Worm (Caenorhabditis elegans) whole organism, L1 larva: ENCODE measurements around the gene T25E4.1.

Experiments used
- ceh-63 ChIP-seq: fragments of 200-800 bp; sonication (Bioruptor generic); optimal IDR thresholded peaks from 2 replicates; lab custom pipeline; 2018; ENCODE audit warnings: mild to moderate bottlenecking, missing genetic modification characterization, missing compliant biosample characterization
- ets-5 ChIP-seq: fragments of 200-800 bp; sonication (Bioruptor generic); IDR thresholded peaks from 2 replicates; pipeline ENCODE4 v1.3.6; 2022; ENCODE audit warnings: missing genetic modification characterization, missing compliant biosample characterization
- lin-13 ChIP-seq: fragments of 150-350 bp; optimal IDR thresholded peaks from 2 replicates; lab custom pipeline; 2014; ENCODE audit warnings: missing biosample characterization, missing genetic modification reagents, missing genetic modification characterization
- lin-15B ChIP-seq: fragments of 150-350 bp; sonication (generic microtip); optimal IDR thresholded peaks from 3 replicates; lab custom pipeline; 2014; ENCODE audit warnings: missing biosample characterization, missing genetic modification characterization
- lin-39 ChIP-seq: fragments of 150-350 bp; optimal IDR thresholded peaks from 2 replicates; lab custom pipeline; 2014; ENCODE audit warnings: missing biosample characterization, missing genetic modification reagents, missing genetic modification characterization
- nhr-47 ChIP-seq: sonication (generic microtip); optimal IDR thresholded peaks from 2 replicates; lab custom pipeline; 2016; ENCODE audit warnings: mild to moderate bottlenecking, missing genetic modification characterization, moderate library complexity, missing compliant biosample characterization
- nhr-85 ChIP-seq: sonication (generic microtip); peaks from one replicate; lab custom pipeline; 2016; ENCODE audit warnings: missing genetic modification characterization, inconsistent platforms, missing compliant biosample characterization
- unc-130 ChIP-seq: fragments of 150-350 bp; optimal IDR thresholded peaks from 2 replicates; lab custom pipeline; 2017; ENCODE audit warnings: missing biosample characterization, missing genetic modification characterization, inconsistent platforms
- unc-62 ChIP-seq: fragments of 150-350 bp; optimal IDR thresholded peaks from 2 replicates; lab custom pipeline; 2014; ENCODE audit warnings: missing biosample characterization, missing genetic modification reagents, missing genetic modification characterization

ce11 chrII:5555522-5555921 lies 22.6 kb upstream of the T25E4.1 start:
- no peak for TF ChIP-seq ets-5 (GFP tag; lab: Robert Waterston, UW)
- no peak for TF ChIP-seq nhr-85 (tag; lab: Kevin White, UChicago)
- no peak for TF ChIP-seq lin-39 (tag; lab: Kevin White, UChicago)
- TF ChIP-seq ceh-63 = no peak
- no peak for TF ChIP-seq unc-130 (tag; lab: Kevin White, UChicago)
- no peak for TF ChIP-seq lin-15B (tag; lab: Kevin White, UChicago)
- TF ChIP-seq lin-13 (GFP tag; lab: Kevin White, UChicago) = no peak
- TF ChIP-seq unc-62 = no peak
- TF ChIP-seq nhr-47 = no peak
